In genomic region chrX:493445-494190, dm6 we compare ENCODE assay signal across 1 fruit fly cellular context.
TF ChIP-seq lines count a peak whose summit lies in the region.

TSS of gene CG17896 (minus strand) at chrX:493495.

TF ChIP-seq in whole organism, embryonic, 481 proteins besides CTCF, POLR2A, EP300 and RAD21 (continued from another document):
- peak; percentile 91 for TF ChIP-seq tap (tag; optimal IDR thresholded peaks at IDR 0.05; lab: Kevin White, UChicago)
- TF ChIP-seq hkb (optimal IDR thresholded peaks at IDR 0.05; lab: Kevin White, UChicago): no peak
- peak; percentile 97 for TF ChIP-seq hkb (GFP tag; IDR thresholded peaks at IDR 0.05; lab: Robert Waterston, UW)
- TF ChIP-seq jigr1 (GFP tag; IDR thresholded peaks at IDR 0.05; lab: Robert Waterston, UW): peak; percentile 95
- peak; percentile 39 for TF ChIP-seq YL-1 (GFP tag; optimal IDR thresholded peaks at IDR 0.05; lab: Kevin White, UChicago)
- TF ChIP-seq CG8388 (GFP tag; optimal IDR thresholded peaks at IDR 0.05; lab: Kevin White, UChicago): peak; percentile 91
- peak; percentile 97 to 98 for TF ChIP-seq chif (GFP tag; optimal IDR thresholded peaks at IDR 0.05; lab: Kevin White, UChicago)
- peak; percentile 96 for TF ChIP-seq tup (GFP tag; optimal IDR thresholded peaks at IDR 0.05; lab: Kevin White, UChicago)
- TF ChIP-seq Side (GFP tag; optimal IDR thresholded peaks at IDR 0.05; lab: Kevin White, UChicago): peak; percentile 98
- peak; percentile 92 for TF ChIP-seq Doc2 (GFP tag; IDR thresholded peaks at IDR 0.05; lab: Robert Waterston, UW)
- TF ChIP-seq CG11560 (tag; IDR thresholded peaks at IDR 0.05; lab: Robert Waterston, UW): peak; percentile 94
- peak; percentile 81 for TF ChIP-seq CG8290 (GFP tag; optimal IDR thresholded peaks at IDR 0.05; lab: Kevin White, UChicago)
- TF ChIP-seq CG8290 (tag; optimal IDR thresholded peaks at IDR 0.05; lab: Kevin White, UChicago): peak in 1 of 2 experiments; percentile 100
- TF ChIP-seq CG10147 (GFP tag; optimal IDR thresholded peaks at IDR 0.05; lab: Kevin White, UChicago): peak; percentile 98
- peak; percentile 97 for TF ChIP-seq repo (GFP tag; optimal IDR thresholded peaks at IDR 0.05; lab: Kevin White, UChicago)
- peak; percentile 93 for TF ChIP-seq CG10462 (GFP tag; optimal IDR thresholded peaks at IDR 0.05; lab: Kevin White, UChicago)
- peak; percentile 96 for TF ChIP-seq stc (GFP tag; IDR thresholded peaks at IDR 0.05; lab: Robert Waterston, UW)
- peak; percentile 97 for TF ChIP-seq ttk (GFP tag; IDR thresholded peaks at IDR 0.05; lab: Robert Waterston, UW)
- TF ChIP-seq btn (GFP tag; optimal IDR thresholded peaks at IDR 0.05; lab: Kevin White, UChicago): peak; percentile 92
- TF ChIP-seq nerfin-1 (tag; optimal IDR thresholded peaks at IDR 0.05; lab: Kevin White, UChicago): peak; percentile 85
- TF ChIP-seq CG13287 (GFP tag; IDR thresholded peaks at IDR 0.05; lab: Robert Waterston, UW; ENCODE audit: partially characterized antibody): no peak
- peak; percentile 98 for TF ChIP-seq CG3281 (GFP tag; optimal IDR thresholded peaks at IDR 0.05; lab: Kevin White, UChicago)
- peak; percentile 95 for TF ChIP-seq sd (tag; optimal IDR thresholded peaks at IDR 0.05; lab: Kevin White, UChicago)
- TF ChIP-seq Gug (GFP tag; IDR thresholded peaks at IDR 0.05; lab: Robert Waterston, UW): peak; percentile 99
- peak; percentile 83 for TF ChIP-seq CG7928 (GFP tag; optimal IDR thresholded peaks at IDR 0.05; lab: Kevin White, UChicago)
- peak; percentile 97 for TF ChIP-seq danr (GFP tag; IDR thresholded peaks at IDR 0.05; lab: Robert Waterston, UW)
- TF ChIP-seq CG10543 (GFP tag; optimal IDR thresholded peaks at IDR 0.05; lab: Kevin White, UChicago): peak; percentile 85
- TF ChIP-seq CG32772 (GFP tag; IDR thresholded peaks at IDR 0.05; lab: Robert Waterston, UW): peak; percentile 98
- peak; percentile 98 for TF ChIP-seq CG1647 (GFP tag; optimal IDR thresholded peaks at IDR 0.05; lab: Kevin White, UChicago)
- peak; percentile 93 for TF ChIP-seq salm (tag; optimal IDR thresholded peaks at IDR 0.05; lab: Kevin White, UChicago)
- peak; percentile 97 for TF ChIP-seq Rx (GFP tag; IDR thresholded peaks at IDR 0.05; lab: Robert Waterston, UW)
- TF ChIP-seq Hr39 (optimal IDR thresholded peaks at IDR 0.05; lab: Kevin White, UChicago): no peak
- TF ChIP-seq zf30C (GFP tag; optimal IDR thresholded peaks at IDR 0.05; lab: Kevin White, UChicago): peak; percentile 30
